Worm (Caenorhabditis elegans): Measurements from ENCODE around the gene pkhm-2.
A peak's percentile ranks its signal among the peaks of the same experiment; 100 is the strongest.

DNA sequence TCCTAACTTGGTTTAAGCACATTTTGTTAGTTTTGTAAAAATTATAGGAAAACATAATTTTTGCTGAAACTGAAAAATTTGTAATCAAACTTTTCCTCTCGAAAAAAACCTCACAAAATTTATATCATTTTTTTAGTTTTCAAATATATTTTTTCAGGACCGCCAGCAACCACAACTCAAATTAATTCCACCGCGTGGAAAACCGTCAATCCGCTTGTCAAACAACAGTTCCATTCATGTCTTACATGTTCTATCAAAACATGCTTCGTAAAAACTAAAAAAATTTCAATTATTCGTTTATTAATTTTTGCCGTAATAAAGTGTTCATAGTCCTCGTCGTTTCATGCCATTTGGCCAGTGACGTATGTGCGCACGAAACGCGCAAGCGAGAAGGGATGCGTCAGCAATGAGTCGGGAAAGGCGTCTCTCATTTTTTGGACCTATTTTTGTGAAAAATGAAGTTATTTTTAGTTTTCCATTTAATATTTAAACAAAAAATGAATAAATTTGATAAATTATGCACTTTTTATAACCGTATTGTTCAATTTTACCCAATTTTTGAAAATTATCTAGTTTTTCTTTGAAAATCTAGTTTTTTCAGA is 7.9 kb downstream of the pkhm-2 start, which contains the start of gene ucr-2.2:
- TF ChIP-seq nhr-12 (tag; optimal IDR thresholded peaks at IDR 0.05) (no peak), ztf-4 (tag; optimal IDR thresholded peaks at IDR 0.05) (no peak), mml-1 (tag; optimal IDR thresholded peaks at IDR 0.05) (no peak), unc-62 (GFP tag; optimal IDR thresholded peaks at IDR 0.05) (no peak), lin-39 (tag; optimal IDR thresholded peaks at IDR 0.05) (peak; percentile 61), ama-1 (optimal IDR thresholded peaks at IDR 0.05) (no peak), nhr-77 (tag; optimal IDR thresholded peaks at IDR 0.05) (no peak), elt-1 (tag; optimal IDR thresholded peaks at IDR 0.05) (no peak), pqm-1 (tag; optimal IDR thresholded peaks at IDR 0.05) (peak; percentile 29), nhr-11 (tag; optimal IDR thresholded peaks at IDR 0.05) (no peak), lin-15B (tag; optimal IDR thresholded peaks at IDR 0.05) (peak; percentile 58), skn-1 (tag; optimal IDR thresholded peaks at IDR 0.05) (peak; percentile 27), jun-1 (tag; optimal IDR thresholded peaks at IDR 0.05) (peak; percentile 60), aly-2 (tag; optimal IDR thresholded peaks at IDR 0.05) (no peak)

Measured in whole organism, L3 larva.